Fruit fly (Drosophila melanogaster) whole organism, prepupa: ENCODE data around the gene Tsp97E.

ENCODE experiments used
- CG16779 ChIP-seq: fragments of 200-800 bp; sonication (Bioruptor generic); optimal IDR thresholded peaks from 3 replicates; lab custom pipeline; 2017; ENCODE audit warnings: missing biosample characterization, mild to moderate bottlenecking, missing genetic modification characterization
- CG6808 ChIP-seq: fragments of 200-800 bp; sonication (Bioruptor generic); optimal IDR thresholded peaks from 3 replicates; lab custom pipeline; 2017; ENCODE audit warnings: missing biosample characterization, missing genetic modification characterization, mild to moderate bottlenecking, moderate library complexity, missing genetic modification reagents
- CG6854 ChIP-seq: fragments of 200-800 bp; sonication (Bioruptor generic); optimal IDR thresholded peaks from 2 replicates; lab custom pipeline; 2017; ENCODE audit warnings: missing biosample characterization, mild to moderate bottlenecking, missing genetic modification characterization
- Eip78C ChIP-seq: fragments of 200-800 bp; sonication (Bioruptor generic); peaks from one replicate; lab custom pipeline; 2016; ENCODE audit warnings: missing biosample characterization, missing genetic modification characterization
- Eip93F ChIP-seq: fragments of 200-800 bp; sonication (Bioruptor generic); optimal IDR thresholded peaks from 2 replicates; lab custom pipeline; 2016; ENCODE audit warnings: missing biosample characterization, mild to moderate bottlenecking, missing genetic modification characterization
- Gug ChIP-seq: fragments of 200-800 bp; sonication (Bioruptor generic); IDR thresholded peaks from 2 replicates; pipeline ENCODE4 v1.3.6; 2022; ENCODE audit warnings: missing biosample characterization, missing genetic modification characterization
- Hr4 ChIP-seq: fragments of 200-800 bp; sonication (Bioruptor generic); optimal IDR thresholded peaks from 3 replicates; lab custom pipeline; 2016; ENCODE audit warnings: missing biosample characterization, missing genetic modification characterization
- OdsH ChIP-seq: fragments of 200-800 bp; sonication (Bioruptor generic); optimal IDR thresholded peaks from 3 replicates; lab custom pipeline; 2016; ENCODE audit warnings: missing biosample characterization, missing genetic modification characterization
- Sox14 ChIP-seq: fragments of 200-800 bp; sonication (Bioruptor generic); optimal IDR thresholded peaks from 3 replicates; lab custom pipeline; 2016; ENCODE audit warnings: missing biosample characterization, missing genetic modification characterization
- Sox15 ChIP-seq: fragments of 200-800 bp; sonication (Bioruptor generic); optimal IDR thresholded peaks from 3 replicates; lab custom pipeline; 2016; ENCODE audit warnings: missing biosample characterization, missing genetic modification characterization
- cyc ChIP-seq: fragments of 200-800 bp; sonication (Bioruptor generic); optimal IDR thresholded peaks from 3 replicates; lab custom pipeline; 2016; ENCODE audit warnings: missing biosample characterization, missing genetic modification characterization
- dsx ChIP-seq: fragments of 200-800 bp; optimal IDR thresholded peaks from 3 replicates; lab custom pipeline; 2019; ENCODE audit warnings: missing biosample characterization, mild to moderate bottlenecking, missing genetic modification characterization, moderate library complexity; ENCODE audit not compliant: poor library complexity, severe bottlenecking
- fkh ChIP-seq: fragments of 200-800 bp; sonication (Bioruptor generic); optimal IDR thresholded peaks from 3 replicates; lab custom pipeline; 2017; ENCODE audit warnings: missing biosample characterization, mild to moderate bottlenecking, missing genetic modification characterization, moderate library complexity
- topi ChIP-seq: fragments of 200-800 bp; sonication (Bioruptor generic); optimal IDR thresholded peaks from 3 replicates; lab custom pipeline; 2016; ENCODE audit warnings: missing biosample characterization, missing genetic modification characterization

DNA sequence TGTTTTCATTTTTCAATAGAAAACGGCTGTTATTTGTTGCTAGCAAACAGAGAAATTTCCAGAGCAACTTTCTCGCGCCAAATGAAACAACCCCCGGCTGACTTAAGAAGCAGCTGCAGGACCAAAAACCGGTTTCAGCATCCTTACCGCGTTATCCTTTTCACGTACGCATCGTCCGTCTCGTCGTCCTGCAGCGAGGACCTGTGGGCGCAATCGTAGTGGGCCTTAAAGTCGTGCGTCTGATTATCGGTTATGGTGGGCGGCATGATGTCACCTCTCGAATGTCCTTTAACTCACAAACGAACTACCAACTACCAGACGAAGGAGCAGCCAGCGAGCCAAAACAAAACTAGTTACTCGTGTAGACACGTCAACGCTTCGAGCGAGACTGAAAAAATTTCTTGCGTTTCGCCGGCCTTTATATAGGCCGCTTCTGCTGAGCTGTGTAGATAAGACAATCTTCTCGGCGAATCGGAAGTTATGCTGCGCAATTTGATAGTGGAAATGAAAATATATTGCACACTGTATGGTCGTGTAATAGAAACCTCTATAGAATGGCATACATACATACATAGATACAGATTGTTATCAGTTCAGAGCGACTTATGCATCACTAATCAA, 11.7 kb downstream of the Tsp97E start:
- TF ChIP-seq dsx (no peak), OdsH (GFP tag; lab: Kevin White, UChicago) (no peak), fkh (GFP tag; lab: Kevin White, UChicago) (no peak), CG6854 (GFP tag; lab: Kevin White, UChicago) (no peak), topi (GFP tag; lab: Kevin White, UChicago) (no peak), CG6808 (no peak), cyc (GFP tag; lab: Kevin White, UChicago) (no peak), Eip78C (GFP tag; lab: Kevin White, UChicago) (no peak), Sox14 (GFP tag; lab: Kevin White, UChicago) (no peak), CG16779 (tag; lab: Kevin White, UChicago) (no peak), Gug (no peak), Eip93F (no peak), Hr4 (GFP tag; lab: Kevin White, UChicago) (no peak), Sox15 (GFP tag; lab: Kevin White, UChicago) (no peak)
